Worm (Caenorhabditis elegans) whole organism, young adult: ENCODE data around the gene R02C2.1.

Source experiments
- lsy-27 ChIP-seq: sonication (generic microtip); optimal IDR thresholded peaks from 2 replicates; lab custom pipeline; 2017; ENCODE audit warnings: missing genetic modification characterization, mild to moderate bottlenecking, missing compliant biosample characterization, antibody characterized with exemption, missing genotype, borderline replicate concordance; ENCODE audit not compliant: insufficient read depth
- tbx-9 ChIP-seq: sonication (generic microtip); optimal IDR thresholded peaks from 2 replicates; lab custom pipeline; 2016; ENCODE audit warnings: borderline replicate concordance, missing genetic modification characterization, inconsistent platforms, missing compliant biosample characterization
- unc-130 ChIP-seq: sonication (generic microtip); optimal IDR thresholded peaks from 2 replicates; lab custom pipeline; 2016; ENCODE audit warnings: missing genetic modification reagents, missing genetic modification characterization, missing compliant biosample characterization

ce11 chrV:211388-212168, 26.4 kb downstream of the R02C2.1 start:
- TF ChIP-seq tbx-9 (tag; lab: Kevin White, UChicago) (no peak), unc-130 (no peak), lsy-27 (tag; lab: Kevin White, UChicago) (no peak)
